Worm (Caenorhabditis elegans): ENCODE results near the gene tin-9.2.

Gene tin-9.2

DNA sequence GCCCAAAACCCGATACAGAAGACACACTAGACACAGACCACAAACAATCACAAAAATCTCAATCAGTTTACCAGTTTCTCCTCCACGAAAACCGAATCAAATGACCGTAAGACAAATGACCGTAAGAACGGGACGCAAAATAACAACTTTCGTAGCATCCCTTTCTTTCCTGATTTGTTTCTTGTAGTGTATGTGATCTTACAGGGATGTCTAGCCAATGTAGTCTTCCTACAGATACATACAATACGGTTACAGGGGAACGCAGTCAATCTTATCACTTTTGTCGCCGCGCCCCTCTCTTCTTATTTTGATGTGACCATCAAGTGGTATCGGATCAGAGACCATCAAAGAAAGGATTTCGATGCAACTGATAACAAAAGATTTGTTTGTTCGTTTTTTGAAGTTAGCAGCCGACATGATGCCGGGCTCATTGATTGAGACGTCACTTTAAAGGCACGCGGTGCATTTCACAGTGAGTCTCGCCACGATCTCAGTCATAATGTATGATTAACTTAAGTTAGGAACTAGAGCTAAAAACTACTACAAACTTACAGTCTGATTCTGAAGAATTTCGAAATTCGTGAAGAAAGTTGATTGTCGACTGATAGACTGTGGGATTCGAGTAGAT lies 23.1 kb upstream of the tin-9.2 start:
- no peak for TF ChIP-seq snpc-4 (tag; optimal IDR thresholded peaks at IDR 0.05)
- TF ChIP-seq unc-120 (tag; optimal IDR thresholded peaks at IDR 0.05; ENCODE audit: poor library complexity, severe bottlenecking) = no peak
- TF ChIP-seq elt-1 (tag; optimal IDR thresholded peaks at IDR 0.05; ENCODE audit: borderline replicate concordance, insufficient read depth) = no peak
- TF ChIP-seq nhr-2 (tag; optimal IDR thresholded peaks at IDR 0.05) = no peak
- TF ChIP-seq nhr-237 (tag; optimal IDR thresholded peaks at IDR 0.05) = no peak
- no peak for TF ChIP-seq ces-1 (GFP tag; optimal IDR thresholded peaks at IDR 0.05)
- no peak for TF ChIP-seq nhr-28 (tag; optimal IDR thresholded peaks at IDR 0.05)
- TF ChIP-seq ceh-83 (GFP tag; optimal IDR thresholded peaks at IDR 0.05) = no peak
- no peak for TF ChIP-seq ceh-43 (GFP tag; optimal IDR thresholded peaks at IDR 0.05)
- TF ChIP-seq ceh-39 (tag; optimal IDR thresholded peaks at IDR 0.05) = no peak
- TF ChIP-seq mab-5 (tag; optimal IDR thresholded peaks at IDR 0.05) = no peak
- no peak for TF ChIP-seq hlh-1 (tag; optimal IDR thresholded peaks at IDR 0.05)
- no peak for TF ChIP-seq unc-62 (GFP tag; optimal IDR thresholded peaks at IDR 0.05)
- no peak for TF ChIP-seq mls-2 (tag; optimal IDR thresholded peaks at IDR 0.05)
- no peak for TF ChIP-seq zip-8 (tag; optimal IDR thresholded peaks at IDR 0.05)
- no peak for TF ChIP-seq elt-3 (tag; optimal IDR thresholded peaks at IDR 0.05)
- no peak for TF ChIP-seq ham-2 (GFP tag; optimal IDR thresholded peaks at IDR 0.05)
- no peak for TF ChIP-seq lsy-2 (tag; optimal IDR thresholded peaks at IDR 0.05)
- no peak for TF ChIP-seq unc-39 (tag; optimal IDR thresholded peaks at IDR 0.05)
- no peak for TF ChIP-seq blmp-1 (tag; optimal IDR thresholded peaks at IDR 0.05)

DNA sequence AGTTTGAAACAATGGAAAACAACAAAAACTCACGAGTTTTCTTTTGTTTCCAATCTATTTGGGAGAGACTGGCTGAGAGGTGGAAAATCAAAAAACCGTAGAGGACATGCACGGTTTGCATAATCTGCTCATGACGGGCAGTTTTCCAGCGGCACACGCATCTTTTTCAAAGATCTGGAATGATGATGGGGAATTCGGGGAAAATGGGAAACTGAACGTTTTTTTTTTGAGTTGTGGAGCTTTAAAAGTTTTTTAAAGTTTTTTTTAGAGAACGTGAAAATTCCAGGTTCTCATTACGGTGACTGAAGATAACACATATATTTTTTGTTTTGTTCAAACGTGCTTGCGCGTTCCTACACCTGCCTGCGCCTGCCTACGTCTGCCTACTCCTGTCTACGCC lies 22.2 kb upstream of the tin-9.2 start, which contains the start of gene C39E9.7:
C39E9.7 (minus strand) TSS at position 101 of the 400 bp plus-strand sequence.
- TF ChIP-seq unc-62 (GFP tag; optimal IDR thresholded peaks at IDR 0.05) (no peak), M03D4.4 (tag; optimal IDR thresholded peaks at IDR 0.05) (no peak), bed-3 (GFP tag; optimal IDR thresholded peaks at IDR 0.05) (no peak), elt-1 (tag; optimal IDR thresholded peaks at IDR 0.05; ENCODE audit: borderline replicate concordance, insufficient read depth) (no peak), mls-2 (tag; optimal IDR thresholded peaks at IDR 0.05) (no peak), elt-3 (tag; optimal IDR thresholded peaks at IDR 0.05) (no peak), unc-39 (tag; optimal IDR thresholded peaks at IDR 0.05) (no peak), sptf-1 (tag; optimal IDR thresholded peaks at IDR 0.05) (no peak), unc-120 (tag; optimal IDR thresholded peaks at IDR 0.05; ENCODE audit: poor library complexity, severe bottlenecking) (no peak), zip-8 (tag; optimal IDR thresholded peaks at IDR 0.05) (no peak), flh-1 (GFP tag; optimal IDR thresholded peaks at IDR 0.05) (no peak)

DNA sequence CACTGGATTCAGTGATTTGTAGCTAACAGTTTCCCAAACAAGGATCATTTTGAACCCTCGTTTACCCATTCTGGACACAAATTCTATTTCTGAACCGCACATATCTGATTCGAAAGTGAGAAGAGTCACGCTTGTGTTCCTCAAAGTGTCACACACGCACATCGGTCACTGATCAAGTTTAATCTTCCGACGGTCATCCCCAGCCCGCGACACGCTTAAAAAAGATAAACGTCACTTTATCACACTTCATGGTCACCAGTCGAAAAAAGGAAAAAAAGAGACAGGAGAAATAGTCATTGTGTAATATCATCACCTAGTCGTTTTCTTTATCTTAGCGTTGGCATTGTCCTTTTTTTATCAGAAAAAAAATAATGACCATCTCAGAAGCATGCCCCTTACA lies 21.1 kb upstream of the tin-9.2 start:
- no peak for TF ChIP-seq elt-1 (tag; optimal IDR thresholded peaks at IDR 0.05; ENCODE audit: borderline replicate concordance, insufficient read depth)
- no peak for TF ChIP-seq elt-3 (tag; optimal IDR thresholded peaks at IDR 0.05)
- TF ChIP-seq nhr-76 (tag; optimal IDR thresholded peaks at IDR 0.05) = no peak
- TF ChIP-seq zip-8 (tag; optimal IDR thresholded peaks at IDR 0.05) = no peak
- TF ChIP-seq lin-32 (GFP tag; optimal IDR thresholded peaks at IDR 0.05) = no peak

DNA sequence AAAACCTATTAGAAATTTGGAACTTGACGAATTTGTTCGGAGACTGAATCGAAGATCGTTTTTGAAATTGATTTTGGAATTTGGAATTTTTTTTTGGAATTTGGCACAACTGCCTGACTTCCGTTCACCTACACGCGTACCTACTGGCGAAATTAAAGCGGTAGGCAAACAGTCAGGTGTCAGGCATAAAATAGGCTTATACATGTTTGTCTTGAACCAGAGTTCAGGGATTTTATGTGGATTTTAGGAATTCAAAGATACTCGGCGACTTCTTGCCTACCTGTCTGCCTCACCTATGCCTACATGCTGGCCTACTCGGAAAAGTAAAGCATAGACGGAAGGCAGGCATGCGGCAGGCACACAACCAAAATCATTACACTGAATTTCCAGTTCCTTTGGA lies 20.5 kb upstream of the tin-9.2 start:
- no peak for TF ChIP-seq tbx-8 (GFP tag; optimal IDR thresholded peaks at IDR 0.05)
- TF ChIP-seq nhr-76 (tag; optimal IDR thresholded peaks at IDR 0.05) = no peak
- TF ChIP-seq nhr-2 (tag; optimal IDR thresholded peaks at IDR 0.05) = no peak
- TF ChIP-seq lin-32 (GFP tag; optimal IDR thresholded peaks at IDR 0.05) = no peak
- no peak for TF ChIP-seq nhr-237 (tag; optimal IDR thresholded peaks at IDR 0.05)
- no peak for TF ChIP-seq unc-39 (tag; optimal IDR thresholded peaks at IDR 0.05)
- TF ChIP-seq M03D4.4 (tag; optimal IDR thresholded peaks at IDR 0.05) = no peak
- no peak for TF ChIP-seq ztf-11 (tag; optimal IDR thresholded peaks at IDR 0.05)

DNA sequence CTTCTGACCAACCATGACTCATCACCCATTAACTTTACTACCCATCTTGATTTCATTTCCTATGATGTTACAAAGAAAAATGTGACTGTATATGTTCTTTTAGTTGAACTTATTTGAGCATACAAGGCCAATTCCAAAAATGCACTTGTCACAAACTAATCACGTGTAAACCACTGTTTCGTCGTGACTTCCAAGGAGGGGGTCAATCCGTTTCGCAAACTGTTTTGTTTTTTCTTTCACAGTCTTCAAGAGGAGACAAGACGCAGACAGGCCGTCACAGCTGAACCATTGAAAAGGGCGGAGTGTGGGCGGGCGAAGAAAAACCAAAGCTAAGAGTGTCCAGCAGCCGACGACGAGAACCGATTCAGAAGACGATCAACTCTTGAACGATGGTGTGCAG lies 19.7 kb upstream of the tin-9.2 start, which contains the start of gene C39E9.8:
C39E9.8 (plus strand) TSS at position 328 of the 400 bp plus-strand sequence.
- no peak for TF ChIP-seq mls-2 (tag; optimal IDR thresholded peaks at IDR 0.05)
- TF ChIP-seq elt-3 (tag; optimal IDR thresholded peaks at IDR 0.05) = no peak
- no peak for TF ChIP-seq mep-1 (tag; optimal IDR thresholded peaks at IDR 0.05)
- no peak for TF ChIP-seq ces-1 (GFP tag; optimal IDR thresholded peaks at IDR 0.05)
- TF ChIP-seq lin-13 (tag; optimal IDR thresholded peaks at IDR 0.05) = no peak
- TF ChIP-seq hlh-1 (tag; optimal IDR thresholded peaks at IDR 0.05) = no peak
- TF ChIP-seq elt-1 (tag; optimal IDR thresholded peaks at IDR 0.05; ENCODE audit: borderline replicate concordance, insufficient read depth) = no peak
- TF ChIP-seq zip-8 (tag; optimal IDR thresholded peaks at IDR 0.05) = no peak
- no peak for TF ChIP-seq unc-39 (tag; optimal IDR thresholded peaks at IDR 0.05)
- TF ChIP-seq flh-1 (GFP tag; optimal IDR thresholded peaks at IDR 0.05) = no peak
